Fruit fly (Drosophila melanogaster) ovary, adult (tissue): ENCODE results near the gene Ccdc58.

Experiments used
- CG17801 ChIP-seq: fragments of 200-800 bp; optimal IDR thresholded peaks from 2 replicates; lab custom pipeline; 2019; ENCODE audit warnings: missing biosample characterization, mild to moderate bottlenecking, missing genetic modification characterization, moderate library complexity; ENCODE audit not compliant: partially characterized antibody

Ccdc58 gene

dm6 chr3L:19848080-19848479, 43.1 kb downstream of the Ccdc58 start:
- TF ChIP-seq CG17801 (GFP tag; lab: Kevin White, UChicago), result no peak
